Worm (Caenorhabditis elegans) whole organism, mixed stage, embryonic: ENCODE measurements around the gene F59B1.2.

Experiments used
- M03D4.4 ChIP-seq: sonication (generic microtip); optimal IDR thresholded peaks from 2 replicates; lab custom pipeline; 2017; ENCODE audit warnings: mild to moderate bottlenecking, missing genetic modification characterization, missing compliant biosample characterization
- bed-3 ChIP-seq: fragments of 200-800 bp; sonication (Bioruptor generic); optimal IDR thresholded peaks from 3 replicates; lab custom pipeline; 2018; ENCODE audit warnings: mild to moderate bottlenecking, missing genetic modification characterization, moderate library complexity, missing compliant biosample characterization
- blmp-1 ChIP-seq: fragments of 150-350 bp; optimal IDR thresholded peaks from 2 replicates; lab custom pipeline; 2014; ENCODE audit warnings: missing biosample characterization, missing genetic modification characterization
- ceh-39 ChIP-seq: fragments of 150-350 bp; optimal IDR thresholded peaks from 2 replicates; lab custom pipeline; 2014; ENCODE audit warnings: missing biosample characterization, missing genetic modification characterization
- ceh-43 ChIP-seq: fragments of 200-800 bp; sonication (Bioruptor generic); optimal IDR thresholded peaks from 2 replicates; lab custom pipeline; 2018; ENCODE audit warnings: mild to moderate bottlenecking, missing genetic modification characterization, moderate library complexity, missing compliant biosample characterization
- ceh-83 ChIP-seq: fragments of 200-800 bp; sonication (Bioruptor generic); optimal IDR thresholded peaks from 2 replicates; lab custom pipeline; 2018; ENCODE audit warnings: mild to moderate bottlenecking, missing genetic modification characterization, missing compliant biosample characterization
- ces-1 ChIP-seq: fragments of 150-350 bp; optimal IDR thresholded peaks from 2 replicates; lab custom pipeline; 2014; ENCODE audit warnings: missing biosample characterization, missing genetic modification reagents, missing genetic modification characterization
- cnd-1 ChIP-seq: fragments of 200-800 bp; sonication (Bioruptor generic); optimal IDR thresholded peaks from 2 replicates; lab custom pipeline; 2018; ENCODE audit warnings: mild to moderate bottlenecking, missing genetic modification characterization, missing compliant biosample characterization
- drap-1 ChIP-seq: fragments of 200-800 bp; sonication (Bioruptor generic); optimal IDR thresholded peaks from 3 replicates; lab custom pipeline; 2018; ENCODE audit warnings: mild to moderate bottlenecking, missing genetic modification characterization, missing compliant biosample characterization
- elt-3 ChIP-seq: fragments of 150-350 bp; optimal IDR thresholded peaks from 2 replicates; lab custom pipeline; 2014; ENCODE audit warnings: missing biosample characterization, missing genetic modification characterization
- flh-1 ChIP-seq: fragments of 200-800 bp; sonication (Bioruptor generic); optimal IDR thresholded peaks from 2 replicates; lab custom pipeline; 2018; ENCODE audit warnings: mild to moderate bottlenecking, missing genetic modification characterization, moderate library complexity, missing compliant biosample characterization
- ham-2 ChIP-seq: fragments of 200-800 bp; sonication (Bioruptor generic); optimal IDR thresholded peaks from 2 replicates; lab custom pipeline; 2018; ENCODE audit warnings: mild to moderate bottlenecking, missing genetic modification characterization, missing compliant biosample characterization
- hlh-1 ChIP-seq: fragments of 150-350 bp; optimal IDR thresholded peaks from 2 replicates; lab custom pipeline; 2014; ENCODE audit warnings: missing biosample characterization, missing genetic modification reagents, missing genetic modification characterization
- lin-13 ChIP-seq: fragments of 150-350 bp; optimal IDR thresholded peaks from 2 replicates; lab custom pipeline; 2014; ENCODE audit warnings: missing biosample characterization, missing genetic modification characterization
- lin-32 ChIP-seq: fragments of 200-800 bp; sonication (Bioruptor generic); optimal IDR thresholded peaks from 2 replicates; lab custom pipeline; 2018; ENCODE audit warnings: mild to moderate bottlenecking, missing genetic modification characterization, missing compliant biosample characterization
- lsy-2 ChIP-seq: fragments of 150-350 bp; optimal IDR thresholded peaks from 2 replicates; lab custom pipeline; 2014; ENCODE audit warnings: missing biosample characterization, missing genetic modification characterization
- mab-5 ChIP-seq: fragments of 150-350 bp; optimal IDR thresholded peaks from 2 replicates; lab custom pipeline; 2014; ENCODE audit warnings: missing biosample characterization, missing genetic modification characterization
- mls-2 ChIP-seq: sonication (generic microtip); optimal IDR thresholded peaks from 2 replicates; lab custom pipeline; 2016; ENCODE audit warnings: mild to moderate bottlenecking, missing genetic modification characterization, moderate library complexity, missing compliant biosample characterization
- nhr-12 ChIP-seq: fragments of 150-350 bp; optimal IDR thresholded peaks from 2 replicates; lab custom pipeline; 2014; ENCODE audit warnings: missing biosample characterization, missing genetic modification characterization
- nhr-2 ChIP-seq: fragments of 150-350 bp; optimal IDR thresholded peaks from 2 replicates; lab custom pipeline; 2014; ENCODE audit warnings: missing biosample characterization, missing genetic modification characterization
- nhr-237 ChIP-seq: fragments of 150-350 bp; optimal IDR thresholded peaks from 2 replicates; lab custom pipeline; 2014; ENCODE audit warnings: missing biosample characterization, missing genetic modification characterization
- nhr-28 ChIP-seq: fragments of 150-350 bp; optimal IDR thresholded peaks from 2 replicates; lab custom pipeline; 2014; ENCODE audit warnings: missing biosample characterization, missing genetic modification characterization
- nhr-76 ChIP-seq: sonication (generic microtip); optimal IDR thresholded peaks from 2 replicates; lab custom pipeline; 2017; ENCODE audit warnings: missing biosample characterization, missing genetic modification characterization
- pha-4 ChIP-seq: fragments of 150-350 bp; optimal IDR thresholded peaks from 2 replicates; lab custom pipeline; 2018; ENCODE audit warnings: missing biosample characterization, missing genetic modification reagents, missing genetic modification characterization
- sem-2 ChIP-seq: fragments of 200-800 bp; sonication (Bioruptor generic); optimal IDR thresholded peaks from 2 replicates; lab custom pipeline; 2018; ENCODE audit warnings: mild to moderate bottlenecking, missing genetic modification characterization, missing compliant biosample characterization
- snpc-4 ChIP-seq: fragments of 150-350 bp; optimal IDR thresholded peaks from 2 replicates; lab custom pipeline; 2014; ENCODE audit warnings: missing biosample characterization, missing genetic modification characterization
- sptf-1 ChIP-seq: sonication (generic microtip); optimal IDR thresholded peaks from 2 replicates; lab custom pipeline; 2017; ENCODE audit warnings: mild to moderate bottlenecking, missing genetic modification characterization, moderate library complexity, missing compliant biosample characterization
- tbx-8 ChIP-seq: fragments of 200-800 bp; sonication (Bioruptor generic); optimal IDR thresholded peaks from 2 replicates; lab custom pipeline; 2018; ENCODE audit warnings: mild to moderate bottlenecking, missing genetic modification characterization, moderate library complexity, missing compliant biosample characterization
- unc-120 ChIP-seq: sonication (generic microtip); optimal IDR thresholded peaks from 2 replicates; lab custom pipeline; 2017; ENCODE audit warnings: missing genetic modification characterization, missing compliant biosample characterization; ENCODE audit not compliant: poor library complexity, severe bottlenecking
- unc-39 ChIP-seq: fragments of 150-350 bp; optimal IDR thresholded peaks from 2 replicates; lab custom pipeline; 2014; ENCODE audit warnings: missing biosample characterization, missing genetic modification characterization
- unc-62 ChIP-seq: fragments of 150-350 bp; optimal IDR thresholded peaks from 2 replicates; lab custom pipeline; 2014; ENCODE audit warnings: missing biosample characterization, missing genetic modification reagents, missing genetic modification characterization
- ztf-11 ChIP-seq: fragments of 150-350 bp; optimal IDR thresholded peaks from 2 replicates; lab custom pipeline; 2014; ENCODE audit warnings: missing biosample characterization, missing genetic modification characterization

The F59B1.2 gene

ce11 chrV:3633041-3633440 is at the start of gene F59B1.2:
TSS of gene F59B1.2 (plus strand) at chrV:3633341.
- TF ChIP-seq mls-2 (tag; lab: Kevin White, UChicago) (no peak), unc-120 (tag; lab: Kevin White, UChicago) (no peak), snpc-4 (no peak), nhr-237 (tag; lab: Kevin White, UChicago) (no peak), drap-1 (GFP tag; lab: Kevin White, UChicago) (no peak), nhr-2 (tag; lab: Kevin White, UChicago) (no peak), unc-39 (tag; lab: Kevin White, UChicago) (no peak), nhr-12 (no peak)

- TF ChIP-seq elt-3 (tag; lab: Kevin White, UChicago) (no peak), hlh-1 (tag; lab: Kevin White, UChicago) (no peak), ces-1 (GFP tag; lab: Kevin White, UChicago) (no peak), lsy-2 (tag; lab: Kevin White, UChicago) (no peak), sptf-1 (tag; lab: Kevin White, UChicago) (no peak), unc-120 (tag; lab: Kevin White, UChicago) (no peak), nhr-76 (tag; lab: Kevin White, UChicago) (no peak), sem-2 (GFP tag; lab: Kevin White, UChicago) (no peak), nhr-28 (tag; lab: Kevin White, UChicago) (no peak), M03D4.4 (tag; lab: Kevin White, UChicago) (no peak), ceh-39 (tag; lab: Kevin White, UChicago) (no peak), drap-1 (GFP tag; lab: Kevin White, UChicago) (no peak)
- TF ChIP-seq, all 35 proteins: peak for 0
Measured at ce11 chrV:3583622-3584021, 49.5 kb upstream of the F59B1.2 start.

ce11 chrV:3585011-3585410 is 48.1 kb upstream of the F59B1.2 start:
- no peak for TF ChIP-seq nhr-76 (tag; lab: Kevin White, UChicago)
- TF ChIP-seq unc-62 (GFP tag; lab: Kevin White, UChicago) = no peak
- no peak for TF ChIP-seq nhr-28 (tag; lab: Kevin White, UChicago)
- TF ChIP-seq ceh-83 (GFP tag; lab: Kevin White, UChicago) = no peak
- no peak for TF ChIP-seq ceh-39 (tag; lab: Kevin White, UChicago)
- no peak for TF ChIP-seq ham-2 (GFP tag; lab: Kevin White, UChicago)
- TF ChIP-seq pha-4 = no peak
- no peak for TF ChIP-seq unc-120 (tag; lab: Kevin White, UChicago)
- TF ChIP-seq sem-2 (GFP tag; lab: Kevin White, UChicago) = no peak
- TF ChIP-seq blmp-1 = no peak

ce11 chrV:3586014-3586689 is 47.0 kb upstream of the F59B1.2 start, which contains the start of the genes rpl-11.1 and T22F3.2:
TSS of gene rpl-11.1 (minus strand) at chrV:3586064.
TSS of gene T22F3.2 (plus strand) at chrV:3586639.
- TF ChIP-seq nhr-237 (tag; lab: Kevin White, UChicago) = no peak
- TF ChIP-seq ceh-39 (tag; lab: Kevin White, UChicago) = no peak
- TF ChIP-seq flh-1 (GFP tag; lab: Kevin White, UChicago) = no peak
- TF ChIP-seq lin-13 (tag; lab: Kevin White, UChicago) = no peak
- no peak for TF ChIP-seq mab-5
- TF ChIP-seq unc-62 (GFP tag; lab: Kevin White, UChicago) = no peak
- no peak for TF ChIP-seq nhr-28 (tag; lab: Kevin White, UChicago)
- no peak for TF ChIP-seq hlh-1 (tag; lab: Kevin White, UChicago)
- no peak for TF ChIP-seq tbx-8 (GFP tag; lab: Kevin White, UChicago)
- TF ChIP-seq lin-32 = no peak
- no peak for TF ChIP-seq pha-4
- TF ChIP-seq blmp-1 = no peak
- no peak for TF ChIP-seq unc-39 (tag; lab: Kevin White, UChicago)
- no peak for TF ChIP-seq snpc-4
- TF ChIP-seq nhr-2 (tag; lab: Kevin White, UChicago) = no peak
- no peak for TF ChIP-seq M03D4.4 (tag; lab: Kevin White, UChicago)
- no peak for TF ChIP-seq unc-120 (tag; lab: Kevin White, UChicago)
- TF ChIP-seq ztf-11 (tag; lab: Kevin White, UChicago) = no peak
- no peak for TF ChIP-seq ces-1 (GFP tag; lab: Kevin White, UChicago)
- TF ChIP-seq ham-2 (GFP tag; lab: Kevin White, UChicago) = no peak

ce11 chrV:3587633-3588032 is 45.5 kb upstream of the F59B1.2 start:
- TF ChIP-seq lin-32 = no peak
- TF ChIP-seq flh-1 (GFP tag; lab: Kevin White, UChicago) = peak; percentile 33
- TF ChIP-seq nhr-28 (tag; lab: Kevin White, UChicago) = no peak
- peak; percentile 31 for TF ChIP-seq cnd-1 (tag; lab: Kevin White, UChicago)
- no peak for TF ChIP-seq nhr-12
- TF ChIP-seq ceh-39 (tag; lab: Kevin White, UChicago) = no peak
- TF ChIP-seq snpc-4 = no peak
- peak; percentile 40 for TF ChIP-seq bed-3 (GFP tag; lab: Kevin White, UChicago)
- TF ChIP-seq unc-120 (tag; lab: Kevin White, UChicago) = peak; percentile 28
- peak; percentile 86 for TF ChIP-seq sptf-1 (tag; lab: Kevin White, UChicago)
- TF ChIP-seq lsy-2 (tag; lab: Kevin White, UChicago) = no peak
- peak; percentile 74 for TF ChIP-seq mls-2 (tag; lab: Kevin White, UChicago)
- TF ChIP-seq tbx-8 (GFP tag; lab: Kevin White, UChicago) = peak; percentile 1
- TF ChIP-seq drap-1 (GFP tag; lab: Kevin White, UChicago) = peak; percentile 42
- TF ChIP-seq M03D4.4 (tag; lab: Kevin White, UChicago) = peak; percentile 80
- no peak for TF ChIP-seq nhr-2 (tag; lab: Kevin White, UChicago)
- peak; percentile 82 for TF ChIP-seq ceh-43 (GFP tag; lab: Kevin White, UChicago)
- TF ChIP-seq ceh-83 (GFP tag; lab: Kevin White, UChicago) = peak; percentile 69
- no peak for TF ChIP-seq unc-62 (GFP tag; lab: Kevin White, UChicago)
- peak; percentile 27 for TF ChIP-seq hlh-1 (tag; lab: Kevin White, UChicago)
- peak; percentile 28 for TF ChIP-seq sem-2 (GFP tag; lab: Kevin White, UChicago)
- TF ChIP-seq, all 35 proteins: peak for 13
